In genomic region chr2L:6667719-6668325, dm6 we compare ENCODE assay signal across 1 fruit fly cellular context.
TF ChIP-seq lines count a peak whose summit lies in the region.

Gene Galt (minus strand): TSS chr2L:6668033.

TF ChIP-seq in whole organism, embryonic, 481 proteins besides CTCF, POLR2A, EP300 and RAD21 (continued from another document and continues in another):
- no peak for TF ChIP-seq CG12769 (tag; optimal IDR thresholded peaks at IDR 0.05; lab: Kevin White, UChicago)
- TF ChIP-seq zfh1 (GFP tag; IDR thresholded peaks at IDR 0.05; lab: Robert Waterston, UW), result no peak
- no peak for TF ChIP-seq CG14441 (GFP tag; IDR thresholded peaks at IDR 0.05; lab: Robert Waterston, UW)
- TF ChIP-seq CG34376 (GFP tag; optimal IDR thresholded peaks at IDR 0.05; lab: Kevin White, UChicago), result peak; percentile 90
- TF ChIP-seq bsh (GFP tag; optimal IDR thresholded peaks at IDR 0.05; lab: Kevin White, UChicago), result peak in 1 of 2 experiments; percentile 56
- TF ChIP-seq usp (GFP tag; optimal IDR thresholded peaks at IDR 0.05; lab: Kevin White, UChicago), result no peak
- TF ChIP-seq nerfin-2 (GFP tag; IDR thresholded peaks at IDR 0.05; lab: Robert Waterston, UW; ENCODE audit: partially characterized antibody), result peak; percentile 86
- TF ChIP-seq CG11696 (GFP tag; IDR thresholded peaks at IDR 0.05; lab: Robert Waterston, UW), result no peak
- TF ChIP-seq salm (tag; optimal IDR thresholded peaks at IDR 0.05; lab: Kevin White, UChicago), result no peak
- no peak for TF ChIP-seq CG33557 (GFP tag; optimal IDR thresholded peaks at IDR 0.05; lab: Kevin White, UChicago)
- TF ChIP-seq en (GFP tag; optimal IDR thresholded peaks at IDR 0.05; lab: Kevin White, UChicago), result no peak
- TF ChIP-seq Trl (optimal IDR thresholded peaks at IDR 0.05; lab: Kevin White, UChicago), result peak; percentile 64 to 85
- TF ChIP-seq Trl (GFP tag; optimal IDR thresholded peaks at IDR 0.05; lab: Kevin White, UChicago), result no peak
- no peak for TF ChIP-seq CG1603 (tag; optimal IDR thresholded peaks at IDR 0.05; lab: Kevin White, UChicago)
- no peak for TF ChIP-seq CG5245 (GFP tag; optimal IDR thresholded peaks at IDR 0.05; lab: Kevin White, UChicago)
- TF ChIP-seq gcm2 (GFP tag; optimal IDR thresholded peaks at IDR 0.05; lab: Kevin White, UChicago), result no peak
- TF ChIP-seq CG12104 (GFP tag; optimal IDR thresholded peaks at IDR 0.05; lab: Kevin White, UChicago), result no peak
- peak; percentile 41; the same call in 1 of the 2 replicates for TF ChIP-seq Adf1 (GFP tag; IDR thresholded peaks at IDR 0.05; lab: Robert Waterston, UW)
- TF ChIP-seq tin (GFP tag; optimal IDR thresholded peaks at IDR 0.05; lab: Kevin White, UChicago), result no peak
- no peak for TF ChIP-seq CG1647 (GFP tag; optimal IDR thresholded peaks at IDR 0.05; lab: Kevin White, UChicago)
- peak; percentile 69 for TF ChIP-seq BtbVII (GFP tag; optimal IDR thresholded peaks at IDR 0.05; lab: Kevin White, UChicago)
- no peak for TF ChIP-seq HLH3B (GFP tag; IDR thresholded peaks at IDR 0.05; lab: Robert Waterston, UW)
- TF ChIP-seq CG17385 (GFP tag; optimal IDR thresholded peaks at IDR 0.05; lab: Kevin White, UChicago), result peak; percentile 31
- peak; percentile 59; the same call in 1 of the 3 replicates for TF ChIP-seq CG34422 (GFP tag; IDR thresholded peaks at IDR 0.05; lab: Robert Waterston, UW)
- TF ChIP-seq tx (GFP tag; optimal IDR thresholded peaks at IDR 0.05; lab: Kevin White, UChicago), result no peak
- no peak for TF ChIP-seq NC2β (GFP tag; optimal IDR thresholded peaks at IDR 0.05; lab: Kevin White, UChicago)
- TF ChIP-seq dm (GFP tag; optimal IDR thresholded peaks at IDR 0.05; lab: Kevin White, UChicago), result no peak
- no peak for TF ChIP-seq ham (GFP tag; IDR thresholded peaks at IDR 0.05; lab: Robert Waterston, UW)
- TF ChIP-seq Ssrp (tag; optimal IDR thresholded peaks at IDR 0.05; lab: Kevin White, UChicago), result peak; percentile 3
- TF ChIP-seq CG9609 (GFP tag; optimal IDR thresholded peaks at IDR 0.05; lab: Kevin White, UChicago), result no peak
- no peak for TF ChIP-seq Hr39 (optimal IDR thresholded peaks at IDR 0.05; lab: Kevin White, UChicago)
- no peak for TF ChIP-seq ara (GFP tag; IDR thresholded peaks at IDR 0.05; lab: Robert Waterston, UW)
- peak; percentile 68 for TF ChIP-seq lab (GFP tag; optimal IDR thresholded peaks at IDR 0.05; lab: Kevin White, UChicago)
- TF ChIP-seq CG5180 (GFP tag; optimal IDR thresholded peaks at IDR 0.05; lab: Kevin White, UChicago), result no peak
- no peak for TF ChIP-seq CG7372 (GFP tag; IDR thresholded peaks at IDR 0.05; lab: Robert Waterston, UW)
- TF ChIP-seq Awh (GFP tag; IDR thresholded peaks at IDR 0.05; lab: Robert Waterston, UW), result no peak; the same call in 1 of the 2 replicates
- TF ChIP-seq CG4424 (GFP tag; optimal IDR thresholded peaks at IDR 0.05; lab: Kevin White, UChicago), result peak; percentile 17
- TF ChIP-seq cato (GFP tag; optimal IDR thresholded peaks at IDR 0.05; lab: Kevin White, UChicago; ENCODE audit: borderline replicate concordance), result no peak
- peak; percentile 54 for TF ChIP-seq gcm (GFP tag; optimal IDR thresholded peaks at IDR 0.05; lab: Kevin White, UChicago)
- no peak for TF ChIP-seq CG13624 (GFP tag; optimal IDR thresholded peaks at IDR 0.05; lab: Kevin White, UChicago)
- no peak for TF ChIP-seq Hmx (GFP tag; optimal IDR thresholded peaks at IDR 0.05; lab: Kevin White, UChicago)
- TF ChIP-seq tup (GFP tag; optimal IDR thresholded peaks at IDR 0.05; lab: Kevin White, UChicago), result no peak
- no peak for TF ChIP-seq Antp (GFP tag; optimal IDR thresholded peaks at IDR 0.05; lab: Kevin White, UChicago)
- TF ChIP-seq Mad (GFP tag; optimal IDR thresholded peaks at IDR 0.05; lab: Kevin White, UChicago), result no peak
- peak; percentile 35; the same call in 1 of the 2 replicates for TF ChIP-seq ranshi (GFP tag; IDR thresholded peaks at IDR 0.05; lab: Robert Waterston, UW)
- TF ChIP-seq H2.0 (GFP tag; IDR thresholded peaks at IDR 0.05; lab: Robert Waterston, UW), result peak; percentile 37; the same call in 1 of the 2 replicates
- TF ChIP-seq Pdp1 (GFP tag; optimal IDR thresholded peaks at IDR 0.05; lab: Kevin White, UChicago), result peak in 1 of 2 experiments; percentile 25
- TF ChIP-seq CG11723 (GFP tag; optimal IDR thresholded peaks at IDR 0.05; lab: Kevin White, UChicago), result no peak
- TF ChIP-seq CG4617 (GFP tag; optimal IDR thresholded peaks at IDR 0.05; lab: Kevin White, UChicago; ENCODE audit: borderline replicate concordance), result no peak
- TF ChIP-seq MBD-R2 (GFP tag; IDR thresholded peaks at IDR 0.05; lab: Robert Waterston, UW), result peak; percentile 74
- TF ChIP-seq bab2 (GFP tag; optimal IDR thresholded peaks at IDR 0.05; lab: Kevin White, UChicago), result no peak
- peak; percentile 10 for TF ChIP-seq CG2202 (tag; optimal IDR thresholded peaks at IDR 0.05; lab: Kevin White, UChicago)
- no peak for TF ChIP-seq H15 (GFP tag; IDR thresholded peaks at IDR 0.05; lab: Robert Waterston, UW)
- no peak for TF ChIP-seq emc (GFP tag; optimal IDR thresholded peaks at IDR 0.05; lab: Kevin White, UChicago)
- no peak for TF ChIP-seq wdn (GFP tag; IDR thresholded peaks at IDR 0.05; lab: Robert Waterston, UW)
- no peak for TF ChIP-seq Mes4 (GFP tag; optimal IDR thresholded peaks at IDR 0.05; lab: Kevin White, UChicago)
- TF ChIP-seq sim (GFP tag; IDR thresholded peaks at IDR 0.05; lab: Robert Waterston, UW), result no peak
- TF ChIP-seq CG1024 (GFP tag; IDR thresholded peaks at IDR 0.05; lab: Robert Waterston, UW), result no peak
- TF ChIP-seq CG10979 (tag; optimal IDR thresholded peaks at IDR 0.05; lab: Kevin White, UChicago), result peak; percentile 32
- TF ChIP-seq twi (tag; optimal IDR thresholded peaks at IDR 0.05; lab: Kevin White, UChicago), result no peak
- peak; percentile 94 for TF ChIP-seq HLH4C (GFP tag; IDR thresholded peaks at IDR 0.05; lab: Robert Waterston, UW; ENCODE audit: partially characterized antibody)
- no peak for TF ChIP-seq ac (GFP tag; optimal IDR thresholded peaks at IDR 0.05; lab: Kevin White, UChicago)
- TF ChIP-seq CG43689 (GFP tag; IDR thresholded peaks at IDR 0.05; lab: Robert Waterston, UW), result no peak
- no peak for TF ChIP-seq pita (GFP tag; optimal IDR thresholded peaks at IDR 0.05; lab: Kevin White, UChicago)
- TF ChIP-seq CG13296 (GFP tag; optimal IDR thresholded peaks at IDR 0.05; lab: Kevin White, UChicago), result peak; percentile 66
- peak in 1 of 3 experiments; percentile 31 for TF ChIP-seq lola (GFP tag; optimal IDR thresholded peaks at IDR 0.05; lab: Kevin White, UChicago)
- TF ChIP-seq CG10431 (GFP tag; optimal IDR thresholded peaks at IDR 0.05; lab: Kevin White, UChicago), result peak; percentile 38
- TF ChIP-seq otp (GFP tag; IDR thresholded peaks at IDR 0.05; lab: Robert Waterston, UW), result no peak
- TF ChIP-seq mam (GFP tag; optimal IDR thresholded peaks at IDR 0.05; lab: Kevin White, UChicago), result no peak
- no peak for TF ChIP-seq HLH54F (GFP tag; optimal IDR thresholded peaks at IDR 0.05; lab: Kevin White, UChicago)
- no peak for TF ChIP-seq disco-r (GFP tag; optimal IDR thresholded peaks at IDR 0.05; lab: Kevin White, UChicago)
- peak; percentile 23; the same call in 1 of the 2 replicates for TF ChIP-seq ato (GFP tag; IDR thresholded peaks at IDR 0.05; lab: Robert Waterston, UW; ENCODE audit: partially characterized antibody)
- no peak for TF ChIP-seq tio (GFP tag; optimal IDR thresholded peaks at IDR 0.05; lab: Kevin White, UChicago)
- TF ChIP-seq Dref (GFP tag; IDR thresholded peaks at IDR 0.05; lab: Robert Waterston, UW), result peak; percentile 63
- TF ChIP-seq CG3838 (GFP tag; optimal IDR thresholded peaks at IDR 0.05; lab: Kevin White, UChicago), result no peak
- peak; percentile 33 for TF ChIP-seq CG2116 (GFP tag; optimal IDR thresholded peaks at IDR 0.05; lab: Kevin White, UChicago)
- TF ChIP-seq Optix (GFP tag; IDR thresholded peaks at IDR 0.05; lab: Robert Waterston, UW), result no peak
- TF ChIP-seq CG15479 (GFP tag; optimal IDR thresholded peaks at IDR 0.05; lab: Kevin White, UChicago), result peak; percentile 59
- no peak for TF ChIP-seq CG14667 (GFP tag; IDR thresholded peaks at IDR 0.05; lab: Robert Waterston, UW)
- no peak for TF ChIP-seq maf-S (GFP tag; optimal IDR thresholded peaks at IDR 0.05; lab: Kevin White, UChicago)
- TF ChIP-seq cas (GFP tag; IDR thresholded peaks at IDR 0.05; lab: Robert Waterston, UW), result no peak
- TF ChIP-seq CHES-1-like (GFP tag; optimal IDR thresholded peaks at IDR 0.05; lab: Kevin White, UChicago), result no peak
- peak; percentile 31 for TF ChIP-seq CG9817 (tag; optimal IDR thresholded peaks at IDR 0.05; lab: Kevin White, UChicago)
- no peak for TF ChIP-seq ap (GFP tag; IDR thresholded peaks at IDR 0.05; lab: Robert Waterston, UW)
- no peak for TF ChIP-seq CG6813 (GFP tag; optimal IDR thresholded peaks at IDR 0.05; lab: Kevin White, UChicago)
- TF ChIP-seq unpg (GFP tag; optimal IDR thresholded peaks at IDR 0.05; lab: Kevin White, UChicago), result peak; percentile 39
- no peak for TF ChIP-seq CG4730 (GFP tag; IDR thresholded peaks at IDR 0.05; lab: Robert Waterston, UW)
- no peak for TF ChIP-seq NK7.1 (GFP tag; optimal IDR thresholded peaks at IDR 0.05; lab: Kevin White, UChicago)
- no peak for TF ChIP-seq org-1 (GFP tag; optimal IDR thresholded peaks at IDR 0.05; lab: Kevin White, UChicago)
- TF ChIP-seq schlank (tag; optimal IDR thresholded peaks at IDR 0.05; lab: Kevin White, UChicago), result no peak
- TF ChIP-seq gsb-n (tag; optimal IDR thresholded peaks at IDR 0.05; lab: Kevin White, UChicago), result peak; percentile 19
- TF ChIP-seq CG8359 (GFP tag; optimal IDR thresholded peaks at IDR 0.05; lab: Kevin White, UChicago; ENCODE audit: borderline replicate concordance), result no peak
- no peak for TF ChIP-seq jing (GFP tag; optimal IDR thresholded peaks at IDR 0.05; lab: Kevin White, UChicago)
- TF ChIP-seq BEAF-32 (GFP tag; optimal IDR thresholded peaks at IDR 0.05; lab: Kevin White, UChicago), result peak; percentile 45
- no peak for TF ChIP-seq CG10147 (GFP tag; optimal IDR thresholded peaks at IDR 0.05; lab: Kevin White, UChicago)
- TF ChIP-seq CG3847 (GFP tag; IDR thresholded peaks at IDR 0.05; lab: Robert Waterston, UW), result no peak
- TF ChIP-seq CG31441 (GFP tag; IDR thresholded peaks at IDR 0.05; lab: Robert Waterston, UW), result no peak; the same call in none of the 2 replicates
- no peak for TF ChIP-seq Hr51 (GFP tag; optimal IDR thresholded peaks at IDR 0.05; lab: Kevin White, UChicago)
- no peak; the same call in 1 of the 3 replicates for TF ChIP-seq CG17361 (GFP tag; IDR thresholded peaks at IDR 0.05; lab: Robert Waterston, UW)
- TF ChIP-seq fd96Cb (tag; optimal IDR thresholded peaks at IDR 0.05; lab: Kevin White, UChicago), result no peak
- TF ChIP-seq Atf-2 (GFP tag; optimal IDR thresholded peaks at IDR 0.05; lab: Kevin White, UChicago), result no peak
- no peak for TF ChIP-seq lov (optimal IDR thresholded peaks at IDR 0.05; lab: Kevin White, UChicago)
- no peak for TF ChIP-seq lov (GFP tag; IDR thresholded peaks at IDR 0.05; lab: Robert Waterston, UW)
- TF ChIP-seq mirr (GFP tag; optimal IDR thresholded peaks at IDR 0.05; lab: Kevin White, UChicago), result peak; percentile 54
- TF ChIP-seq vfl (GFP tag; optimal IDR thresholded peaks at IDR 0.05; lab: Kevin White, UChicago), result no peak
- no peak for TF ChIP-seq sc (optimal IDR thresholded peaks at IDR 0.05; lab: Kevin White, UChicago)
- TF ChIP-seq sc (GFP tag; optimal IDR thresholded peaks at IDR 0.05; lab: Kevin White, UChicago), result no peak
- TF ChIP-seq Rfx (GFP tag; IDR thresholded peaks at IDR 0.05; lab: Robert Waterston, UW), result peak; percentile 61
- no peak; the same call in 1 of the 3 replicates for TF ChIP-seq Doc3 (GFP tag; IDR thresholded peaks at IDR 0.05; lab: Robert Waterston, UW; ENCODE audit: partially characterized antibody)
- no peak for TF ChIP-seq zen (tag; optimal IDR thresholded peaks at IDR 0.05; lab: Kevin White, UChicago)
- TF ChIP-seq wor (GFP tag; IDR thresholded peaks at IDR 0.05; lab: Robert Waterston, UW), result no peak
- no peak for TF ChIP-seq sqz (GFP tag; optimal IDR thresholded peaks at IDR 0.05; lab: Kevin White, UChicago)
- no peak for TF ChIP-seq Tbp (GFP tag; optimal IDR thresholded peaks at IDR 0.05; lab: Kevin White, UChicago)
- TF ChIP-seq Aef1 (GFP tag; IDR thresholded peaks at IDR 0.05; lab: Robert Waterston, UW), result no peak
- TF ChIP-seq D19B (GFP tag; optimal IDR thresholded peaks at IDR 0.05; lab: Kevin White, UChicago), result peak; percentile 80
- no peak for TF ChIP-seq CG9215 (GFP tag; IDR thresholded peaks at IDR 0.05; lab: Robert Waterston, UW)
- peak; percentile 19 for TF ChIP-seq lbe (GFP tag; optimal IDR thresholded peaks at IDR 0.05; lab: Kevin White, UChicago)
- TF ChIP-seq ftz-f1 (GFP tag; optimal IDR thresholded peaks at IDR 0.05; lab: Kevin White, UChicago), result peak; percentile 22
- peak; percentile 61; the same call in 1 of the 3 replicates for TF ChIP-seq CG7963 (GFP tag; IDR thresholded peaks at IDR 0.05; lab: Robert Waterston, UW; ENCODE audit: partially characterized antibody)
- TF ChIP-seq kni (GFP tag; optimal IDR thresholded peaks at IDR 0.05; lab: Kevin White, UChicago), result peak; percentile 57
- TF ChIP-seq Sry-δ (GFP tag; optimal IDR thresholded peaks at IDR 0.05; lab: Kevin White, UChicago), result peak; percentile 68
- no peak for TF ChIP-seq fd64A (GFP tag; optimal IDR thresholded peaks at IDR 0.05; lab: Kevin White, UChicago)
- peak; percentile 57 for TF ChIP-seq pros (GFP tag; optimal IDR thresholded peaks at IDR 0.05; lab: Kevin White, UChicago)
- TF ChIP-seq psq (GFP tag; optimal IDR thresholded peaks at IDR 0.05; lab: Kevin White, UChicago), result peak; percentile 11
- TF ChIP-seq eve (GFP tag; optimal IDR thresholded peaks at IDR 0.05; lab: Kevin White, UChicago), result no peak
- peak; percentile 3 for TF ChIP-seq HHEX (GFP tag; optimal IDR thresholded peaks at IDR 0.05; lab: Kevin White, UChicago)
- no peak for TF ChIP-seq dan (GFP tag; IDR thresholded peaks at IDR 0.05; lab: Robert Waterston, UW)
- TF ChIP-seq CG2889 (GFP tag; IDR thresholded peaks at IDR 0.05; lab: Robert Waterston, UW), result no peak
- no peak for TF ChIP-seq D19A (tag; optimal IDR thresholded peaks at IDR 0.05; lab: Kevin White, UChicago)
- no peak for TF ChIP-seq Abd-B (GFP tag; optimal IDR thresholded peaks at IDR 0.05; lab: Kevin White, UChicago)
- peak; percentile 70; the same call in 1 of the 3 replicates for TF ChIP-seq ci (GFP tag; IDR thresholded peaks at IDR 0.05; lab: Robert Waterston, UW)
- TF ChIP-seq slp2 (GFP tag; optimal IDR thresholded peaks at IDR 0.05; lab: Kevin White, UChicago), result no peak
- TF ChIP-seq CG13123 (GFP tag; optimal IDR thresholded peaks at IDR 0.05; lab: Kevin White, UChicago), result no peak
- TF ChIP-seq bbx (GFP tag; IDR thresholded peaks at IDR 0.05; lab: Robert Waterston, UW; ENCODE audit: partially characterized antibody), result peak; percentile 47; the same call in 1 of the 2 replicates
- no peak for TF ChIP-seq gro (GFP tag; optimal IDR thresholded peaks at IDR 0.05; lab: Kevin White, UChicago)
